Fruit fly (Drosophila melanogaster) whole organism, embryonic: Measurements from ENCODE around the gene GlcAT-P.
A peak's percentile ranks its signal among the peaks of the same experiment; 100 is the strongest.

Experiments
- Abd-B ChIP-seq: fragments of 200-800 bp; sonication (Bioruptor generic); optimal IDR thresholded peaks from 2 replicates; lab custom pipeline; 2018; ENCODE audit warnings: missing biosample characterization, mild to moderate bottlenecking, missing genetic modification characterization, moderate library complexity
- Adf1 ChIP-seq: fragments of 200-800 bp; sonication (Bioruptor generic); IDR thresholded peaks from 2 replicates; pipeline ENCODE4 v1.3.6; 2022; ENCODE audit warnings: missing biosample characterization, missing genetic modification characterization
- Atf-2 ChIP-seq: fragments of 200-800 bp; sonication (Bioruptor generic); optimal IDR thresholded peaks from 2 replicates; lab custom pipeline; 2016; ENCODE audit warnings: missing biosample characterization, missing genetic modification characterization
- Atf3 ChIP-seq: fragments of 200-800 bp; sonication (Bioruptor generic); optimal IDR thresholded peaks from 3 replicates; lab custom pipeline; 2016; ENCODE audit warnings: missing biosample characterization, missing genetic modification characterization
- Atf6 ChIP-seq: fragments of 200-800 bp; sonication (Bioruptor generic); IDR thresholded peaks from 2 replicates; pipeline ENCODE4 v1.3.6; 2022; ENCODE audit warnings: missing biosample characterization, missing genetic modification characterization
- Bteb2 ChIP-seq: fragments of 200-800 bp; sonication (Bioruptor generic); optimal IDR thresholded peaks from 2 replicates; lab custom pipeline; 2016; ENCODE audit warnings: missing biosample characterization, missing genetic modification characterization
- CG10366 ChIP-seq: fragments of 200-800 bp; sonication (Bioruptor generic); IDR thresholded peaks from 2 replicates; pipeline ENCODE4 v1.3.6; 2022; ENCODE audit warnings: missing biosample characterization, missing genetic modification characterization
- CG12104 ChIP-seq: fragments of 200-800 bp; sonication (Bioruptor generic); optimal IDR thresholded peaks from 3 replicates; lab custom pipeline; 2016; ENCODE audit warnings: missing biosample characterization, missing genetic modification characterization
- CG12236 ChIP-seq: fragments of 200-800 bp; sonication (Bioruptor generic); optimal IDR thresholded peaks from 2 replicates; lab custom pipeline; 2016; ENCODE audit warnings: missing biosample characterization, missing genetic modification characterization
- CG12942 ChIP-seq: fragments of 200-800 bp; sonication (Bioruptor generic); optimal IDR thresholded peaks from 3 replicates; lab custom pipeline; 2016; ENCODE audit warnings: missing biosample characterization, missing genetic modification characterization
- CG2678 ChIP-seq: fragments of 200-800 bp; sonication (Bioruptor generic); optimal IDR thresholded peaks from 3 replicates; lab custom pipeline; 2019; ENCODE audit warnings: missing biosample characterization, mild to moderate bottlenecking, missing genetic modification characterization, moderate library complexity
- CG30403 ChIP-seq: fragments of 200-800 bp; sonication (Bioruptor generic); optimal IDR thresholded peaks from 3 replicates; lab custom pipeline; 2016; ENCODE audit warnings: missing biosample characterization, missing genetic modification characterization
- CG30431 ChIP-seq: fragments of 200-800 bp; sonication (Bioruptor generic); optimal IDR thresholded peaks from 2 replicates; lab custom pipeline; 2017; ENCODE audit warnings: missing biosample characterization, missing genetic modification characterization
- CG33213 ChIP-seq: fragments of 200-800 bp; sonication (Bioruptor generic); optimal IDR thresholded peaks from 3 replicates; lab custom pipeline; 2016; ENCODE audit warnings: missing biosample characterization, missing genetic modification characterization
- CG6683 ChIP-seq: fragments of 200-800 bp; sonication (Bioruptor generic); optimal IDR thresholded peaks from 2 replicates; lab custom pipeline; 2017; ENCODE audit warnings: missing biosample characterization, mild to moderate bottlenecking, missing genetic modification characterization, missing genetic modification reagents
- CG7928 ChIP-seq: fragments of 200-800 bp; sonication (Bioruptor generic); optimal IDR thresholded peaks from 2 replicates; lab custom pipeline; 2017; ENCODE audit warnings: missing biosample characterization, mild to moderate bottlenecking, missing genetic modification characterization
- CG8388 ChIP-seq: fragments of 200-800 bp; sonication (Bioruptor generic); optimal IDR thresholded peaks from 2 replicates; lab custom pipeline; 2019; ENCODE audit warnings: missing biosample characterization, mild to moderate bottlenecking, missing genetic modification characterization, moderate library complexity
- CG9215 ChIP-seq: fragments of 200-800 bp; sonication (Bioruptor generic); IDR thresholded peaks from 2 replicates; pipeline ENCODE4 v1.3.6; 2022; ENCODE audit warnings: missing biosample characterization, missing genetic modification characterization
- CG9932 ChIP-seq: fragments of 200-800 bp; sonication (Bioruptor generic); IDR thresholded peaks from 2 replicates; pipeline ENCODE4 v1.3.6; 2022; ENCODE audit warnings: missing biosample characterization, missing genetic modification characterization
- Dbx ChIP-seq: fragments of 200-800 bp; sonication (Bioruptor generic); IDR thresholded peaks from 3 replicates; pipeline ENCODE4 v1.3.6; 2022; ENCODE audit warnings: missing biosample characterization, missing genetic modification characterization
- Dip3 ChIP-seq: fragments of 200-800 bp; sonication (Bioruptor generic); optimal IDR thresholded peaks from 3 replicates; lab custom pipeline; 2016; ENCODE audit warnings: missing biosample characterization, missing genetic modification characterization
- H2.0 ChIP-seq: fragments of 200-800 bp; sonication (Bioruptor generic); IDR thresholded peaks from 2 replicates; pipeline ENCODE4 v1.3.6; 2022; ENCODE audit warnings: missing biosample characterization, missing genetic modification characterization
- Hmr ChIP-seq: fragments of 200-800 bp; sonication (Bioruptor generic); optimal IDR thresholded peaks from 3 replicates; lab custom pipeline; 2017; ENCODE audit warnings: mild to moderate bottlenecking, missing biosample characterization, missing genetic modification reagents, missing genetic modification characterization
- MESR4 ChIP-seq: fragments of 200-800 bp; sonication (Bioruptor generic); optimal IDR thresholded peaks from 2 replicates; lab custom pipeline; 2018; ENCODE audit warnings: missing biosample characterization, mild to moderate bottlenecking, missing genetic modification characterization, moderate library complexity
- NFAT ChIP-seq: fragments of 200-800 bp; sonication (Bioruptor generic); IDR thresholded peaks from 2 replicates; pipeline ENCODE4 v1.3.6; 2022; ENCODE audit warnings: missing biosample characterization, missing genetic modification characterization
- NfI ChIP-seq: fragments of 200-800 bp; sonication (Bioruptor generic); optimal IDR thresholded peaks from 3 replicates; lab custom pipeline; 2018; ENCODE audit warnings: missing biosample characterization, mild to moderate bottlenecking, missing genetic modification characterization, moderate library complexity
- Oli ChIP-seq: fragments of 200-800 bp; sonication (Bioruptor generic); optimal IDR thresholded peaks from 2 replicates; lab custom pipeline; 2018; ENCODE audit warnings: missing biosample characterization, mild to moderate bottlenecking, missing genetic modification characterization, moderate library complexity
- Ssrp ChIP-seq: fragments of 200-800 bp; sonication (Bioruptor generic); optimal IDR thresholded peaks from 2 replicates; lab custom pipeline; 2018; ENCODE audit warnings: missing biosample characterization, mild to moderate bottlenecking, missing genetic modification characterization, moderate library complexity
- abd-A ChIP-seq: fragments of 200-800 bp; sonication (Bioruptor generic); optimal IDR thresholded peaks from 3 replicates; lab custom pipeline; 2019; ENCODE audit warnings: missing biosample characterization, mild to moderate bottlenecking, missing genetic modification characterization, moderate library complexity
- dmrt99B ChIP-seq: fragments of 200-800 bp; sonication (Bioruptor generic); optimal IDR thresholded peaks from 2 replicates; lab custom pipeline; 2018; ENCODE audit warnings: missing biosample characterization, mild to moderate bottlenecking, missing genetic modification characterization, moderate library complexity
- dpn ChIP-seq, 2 experiments: fragments of 200-800 bp; sonication (Bioruptor generic); optimal IDR thresholded peaks; 3 replicates each; lab custom pipeline; 2016; ENCODE audit warnings: missing biosample characterization in 2 of 2, missing genetic modification characterization in 2 of 2
- en ChIP-seq: fragments of 200-800 bp; sonication (Bioruptor generic); optimal IDR thresholded peaks from 2 replicates; lab custom pipeline; 2016; ENCODE audit warnings: missing biosample characterization, missing genetic modification characterization
- fd102C ChIP-seq: fragments of 200-800 bp; sonication (Bioruptor generic); optimal IDR thresholded peaks from 2 replicates; lab custom pipeline; 2018; ENCODE audit warnings: missing biosample characterization, mild to moderate bottlenecking, missing genetic modification characterization, moderate library complexity
- gcm2 ChIP-seq: fragments of 200-800 bp; sonication (Bioruptor generic); optimal IDR thresholded peaks from 2 replicates; lab custom pipeline; 2016; ENCODE audit warnings: missing biosample characterization, missing genetic modification characterization
- gsb-n ChIP-seq: fragments of 200-800 bp; sonication (Bioruptor generic); optimal IDR thresholded peaks from 3 replicates; lab custom pipeline; 2018; ENCODE audit warnings: missing biosample characterization, mild to moderate bottlenecking, missing genetic modification characterization
- knrl ChIP-seq: fragments of 200-800 bp; sonication (Bioruptor generic); IDR thresholded peaks from 3 replicates; pipeline ENCODE4 v1.3.6; 2022; ENCODE audit warnings: missing biosample characterization, missing genetic modification characterization; ENCODE audit not compliant: partially characterized antibody
- lab ChIP-seq: fragments of 200-800 bp; sonication (Bioruptor generic); optimal IDR thresholded peaks from 3 replicates; lab custom pipeline; 2017; ENCODE audit warnings: missing biosample characterization, missing genetic modification characterization, mild to moderate bottlenecking, moderate library complexity, missing genetic modification reagents
- nmo ChIP-seq: fragments of 200-800 bp; sonication (Bioruptor generic); optimal IDR thresholded peaks from 2 replicates; lab custom pipeline; 2018; ENCODE audit warnings: missing biosample characterization, mild to moderate bottlenecking, missing genetic modification characterization, moderate library complexity
- oc ChIP-seq: fragments of 200-800 bp; sonication (Bioruptor generic); optimal IDR thresholded peaks from 2 replicates; lab custom pipeline; 2018; ENCODE audit warnings: missing biosample characterization, mild to moderate bottlenecking, missing genetic modification characterization, moderate library complexity
- odd ChIP-seq: fragments of 200-800 bp; sonication (Bioruptor generic); optimal IDR thresholded peaks from 2 replicates; lab custom pipeline; 2017; ENCODE audit warnings: missing biosample characterization, mild to moderate bottlenecking, missing genetic modification characterization
- peb ChIP-seq: fragments of 200-800 bp; sonication (Bioruptor generic); IDR thresholded peaks from 2 replicates; pipeline ENCODE4 v1.3.6; 2022; ENCODE audit warnings: missing biosample characterization, missing genetic modification characterization
- pros ChIP-seq: fragments of 200-800 bp; sonication (Bioruptor generic); optimal IDR thresholded peaks from 3 replicates; lab custom pipeline; 2019; ENCODE audit warnings: missing biosample characterization, mild to moderate bottlenecking, missing genetic modification characterization, moderate library complexity
- psq ChIP-seq: fragments of 200-800 bp; sonication (Bioruptor generic); optimal IDR thresholded peaks from 2 replicates; lab custom pipeline; 2017; ENCODE audit warnings: missing biosample characterization, missing genetic modification characterization
- rib ChIP-seq: fragments of 200-800 bp; sonication (Bioruptor generic); IDR thresholded peaks from 2 replicates; pipeline ENCODE4 v1.3.6; 2022; ENCODE audit warnings: missing biosample characterization, missing genetic modification characterization
- slp2 ChIP-seq: fragments of 200-800 bp; sonication (Bioruptor generic); optimal IDR thresholded peaks from 2 replicates; lab custom pipeline; 2016; ENCODE audit warnings: missing biosample characterization, missing genetic modification characterization
- stc ChIP-seq: fragments of 200-800 bp; sonication (Bioruptor generic); IDR thresholded peaks from 2 replicates; pipeline ENCODE4 v1.3.6; 2022; ENCODE audit warnings: missing biosample characterization, missing genetic modification characterization
- zf30C ChIP-seq: fragments of 200-800 bp; sonication (Bioruptor generic); optimal IDR thresholded peaks from 3 replicates; lab custom pipeline; 2018; ENCODE audit warnings: missing biosample characterization, mild to moderate bottlenecking, missing genetic modification characterization

GlcAT-P gene

dm6 chr3L:11150735-11151287 lies 46.5 kb downstream of the GlcAT-P start, which contains the start of gene CG6216 (continued):
- TF ChIP-seq CG10366 (GFP tag; lab: Robert Waterston, UW): no peak

- TF ChIP-seq Adf1 (no peak), knrl (GFP tag; lab: Robert Waterston, UW) (no peak), zf30C (GFP tag; lab: Kevin White, UChicago) (no peak), Abd-B (peak; percentile 6), Atf6 (no peak), odd (GFP tag; lab: Kevin White, UChicago) (peak; percentile 15), pros (GFP tag; lab: Kevin White, UChicago) (peak; percentile 26), Atf-2 (GFP tag; lab: Kevin White, UChicago) (no peak), CG7928 (no peak), fd102C (GFP tag; lab: Kevin White, UChicago) (no peak), Dbx (no peak), NfI (GFP tag; lab: Kevin White, UChicago) (peak; percentile 20), MESR4 (GFP tag; lab: Kevin White, UChicago) (no peak), H2.0 (GFP tag; lab: Robert Waterston, UW) (no peak), CG12104 (GFP tag; lab: Kevin White, UChicago) (no peak), Ssrp (peak; percentile 58), Oli (tag; lab: Kevin White, UChicago) (peak; percentile 53), CG9215 (GFP tag; lab: Robert Waterston, UW) (no peak), CG9932 (GFP tag; lab: Robert Waterston, UW) (no peak), CG10366 (GFP tag; lab: Robert Waterston, UW) (peak; percentile 26; the same call in 1 of the 2 replicates), Dip3 (GFP tag; lab: Kevin White, UChicago) (no peak), Hmr (GFP tag; lab: Kevin White, UChicago) (no peak), lab (GFP tag; lab: Kevin White, UChicago) (peak; percentile 55), CG30403 (peak; percentile 50), dmrt99B (tag; lab: Kevin White, UChicago) (peak; percentile 59), gsb-n (tag; lab: Kevin White, UChicago) (peak; percentile 53), dpn (GFP tag; optimal IDR thresholded peaks at IDR 0.05; lab: Kevin White, UChicago) (peak in 1 of 2 experiments; percentile 19), Bteb2 (GFP tag; lab: Kevin White, UChicago) (no peak), gcm2 (GFP tag; lab: Kevin White, UChicago) (no peak), slp2 (no peak), nmo (GFP tag; lab: Kevin White, UChicago) (peak; percentile 40), oc (tag; lab: Kevin White, UChicago) (peak; percentile 1), CG6683 (GFP tag; lab: Kevin White, UChicago) (no peak), abd-A (tag; lab: Kevin White, UChicago) (peak; percentile 66), en (GFP tag; lab: Kevin White, UChicago) (no peak), CG30431 (GFP tag; lab: Kevin White, UChicago) (no peak), peb (GFP tag; lab: Robert Waterston, UW) (no peak), psq (GFP tag; lab: Kevin White, UChicago) (no peak), NFAT (GFP tag; lab: Robert Waterston, UW) (no peak), CG2678 (tag; lab: Kevin White, UChicago) (peak; percentile 65), CG12942 (no peak), CG33213 (GFP tag; lab: Kevin White, UChicago) (no peak), CG12236 (GFP tag; lab: Kevin White, UChicago) (no peak), rib (GFP tag; lab: Robert Waterston, UW) (no peak), stc (no peak), CG8388 (GFP tag; lab: Kevin White, UChicago) (peak; percentile 55), Atf3 (no peak)
These were observed 48.7 kb downstream of the GlcAT-P start for dm6 chr3L:11148478-11149251.
